Worm (Caenorhabditis elegans) whole organism, young adult: Measurements from ENCODE around the gene M88.3.

Experiments used
- F49E8.2 ChIP-seq: sonication (generic microtip); optimal IDR thresholded peaks from 3 replicates; lab custom pipeline; 2017; ENCODE audit warnings: missing genetic modification characterization, mild to moderate bottlenecking, missing compliant biosample characterization, antibody characterized with exemption, moderate library complexity; ENCODE audit not compliant: insufficient read depth
- Y56A3A.18 ChIP-seq: fragments of 200-800 bp; sonication (Bioruptor generic); IDR thresholded peaks from 2 replicates; pipeline ENCODE4 v1.3.6; 2022; ENCODE audit warnings: missing genetic modification reagents, missing genetic modification characterization, missing compliant biosample characterization
- ceh-40 ChIP-seq: fragments of 200-800 bp; sonication (Bioruptor generic); IDR thresholded peaks from 2 replicates; pipeline ENCODE4 v1.3.6; 2022; ENCODE audit warnings: missing genetic modification characterization, missing compliant biosample characterization
- chd-7 ChIP-seq: sonication (generic microtip); optimal IDR thresholded peaks from 2 replicates; lab custom pipeline; 2016; ENCODE audit warnings: mild to moderate bottlenecking, missing genetic modification characterization, moderate library complexity, missing compliant biosample characterization
- dox-1 ChIP-seq: fragments of 200-800 bp; sonication (Bioruptor generic); IDR thresholded peaks from 2 replicates; pipeline ENCODE4 v1.3.6; 2022; ENCODE audit warnings: missing genetic modification reagents, missing genetic modification characterization, missing compliant biosample characterization
- pbrm-1 ChIP-seq: fragments of 200-800 bp; sonication (Bioruptor generic); IDR thresholded peaks from 2 replicates; pipeline ENCODE4 v1.3.6; 2022; ENCODE audit warnings: missing genetic modification reagents, missing genetic modification characterization, missing compliant biosample characterization
- pha-4 ChIP-seq: fragments of 150-350 bp; sonication (generic microtip); optimal IDR thresholded peaks from 2 replicates; lab custom pipeline; 2014; ENCODE audit warnings: missing biosample characterization, missing genetic modification reagents, missing genetic modification characterization
- snpc-4 ChIP-seq, 5 experiments: fragments of 150-350 bp in 1 of 5; sonication (generic microtip) in 4 of 5; optimal IDR thresholded peaks; 2 replicates each; lab custom pipeline; 2014 to 2018; ENCODE audit warnings: missing genetic modification characterization in 5 of 5, missing biosample characterization in 3 of 5, antibody characterized with exemption in 2 of 5, mild to moderate bottlenecking in 2 of 5, missing compliant biosample characterization in 2 of 5, missing genotype in 2 of 5, moderate library complexity in 2 of 5, missing genetic modification reagents in 1 of 5
- unc-130 ChIP-seq: sonication (generic microtip); optimal IDR thresholded peaks from 2 replicates; lab custom pipeline; 2016; ENCODE audit warnings: missing genetic modification reagents, missing genetic modification characterization, missing compliant biosample characterization
- unc-62 ChIP-seq: fragments of 150-350 bp; optimal IDR thresholded peaks from 2 replicates; lab custom pipeline; 2014; ENCODE audit warnings: missing biosample characterization, missing genetic modification reagents, missing genetic modification characterization

- TF ChIP-seq dox-1 (GFP tag; lab: Robert Waterston, UW) (no peak), pha-4 (tag; lab: Kevin White, UChicago) (no peak), F49E8.2 (tag; lab: Kevin White, UChicago) (no peak), pbrm-1 (GFP tag; lab: Robert Waterston, UW) (no peak), ceh-40 (no peak), snpc-4 (GFP tag; optimal IDR thresholded peaks at IDR 0.05; lab: Kevin White, UChicago) (no peak), snpc-4 (tag; optimal IDR thresholded peaks at IDR 0.05; lab: Kevin White, UChicago) (no peak), unc-130 (GFP tag; lab: Kevin White, UChicago) (no peak), unc-62 (no peak), Y56A3A.18 (GFP tag; lab: Robert Waterston, UW) (no peak), chd-7 (tag; lab: Kevin White, UChicago) (no peak)
Observed at ce11 chrIII:4540604-4541003, 4.3 kb downstream of the M88.3 start, which contains the start of gene ugt-62.
